Fruit fly (Drosophila melanogaster) whole organism, pupa: ENCODE results near the gene RpL22.

Source experiments
- CG10348 ChIP-seq: fragments of 200-800 bp; sonication (Bioruptor generic); IDR thresholded peaks from 2 replicates; pipeline ENCODE4 v1.3.6; 2022; ENCODE audit warnings: missing biosample characterization, missing genetic modification characterization
- CG12605 ChIP-seq: fragments of 200-800 bp; sonication (Bioruptor generic); IDR thresholded peaks from 2 replicates; pipeline ENCODE4 v1.3.6; 2022; ENCODE audit warnings: missing biosample characterization, missing genetic modification characterization
- CG13204 ChIP-seq: fragments of 200-800 bp; sonication (Bioruptor generic); optimal IDR thresholded peaks from 2 replicates; lab custom pipeline; 2018; ENCODE audit warnings: missing biosample characterization, mild to moderate bottlenecking, missing genetic modification characterization, moderate library complexity
- CG14655 ChIP-seq: fragments of 200-800 bp; sonication (Bioruptor generic); optimal IDR thresholded peaks from 3 replicates; lab custom pipeline; 2017; ENCODE audit warnings: mild to moderate bottlenecking, missing biosample characterization, missing genetic modification reagents, missing genetic modification characterization
- CG15710 ChIP-seq: fragments of 200-800 bp; sonication (Bioruptor generic); optimal IDR thresholded peaks from 2 replicates; lab custom pipeline; 2018; ENCODE audit warnings: missing biosample characterization, mild to moderate bottlenecking, missing genetic modification characterization, moderate library complexity
- CG17806 ChIP-seq: fragments of 200-800 bp; sonication (Bioruptor generic); optimal IDR thresholded peaks from 2 replicates; lab custom pipeline; 2018; ENCODE audit warnings: missing biosample characterization, mild to moderate bottlenecking, missing genetic modification characterization, moderate library complexity
- CG32121 ChIP-seq: fragments of 200-800 bp; sonication (Bioruptor generic); IDR thresholded peaks from 2 replicates; pipeline ENCODE4 v1.3.6; 2022; ENCODE audit warnings: missing biosample characterization, missing genetic modification characterization
- CG34367 ChIP-seq: fragments of 200-800 bp; sonication (Bioruptor generic); optimal IDR thresholded peaks from 2 replicates; lab custom pipeline; 2018; ENCODE audit warnings: missing biosample characterization, mild to moderate bottlenecking, missing genetic modification characterization
- CG4496 ChIP-seq: fragments of 200-800 bp; sonication (Bioruptor generic); IDR thresholded peaks from 3 replicates; pipeline ENCODE4 v1.3.6; 2022; ENCODE audit warnings: missing biosample characterization, missing genetic modification characterization
- CG8159 ChIP-seq: fragments of 200-800 bp; sonication (Bioruptor generic); optimal IDR thresholded peaks from 3 replicates; lab custom pipeline; 2018; ENCODE audit warnings: missing biosample characterization, mild to moderate bottlenecking, missing genetic modification characterization, moderate library complexity
- CG8301 ChIP-seq: fragments of 200-800 bp; sonication (Bioruptor generic); optimal IDR thresholded peaks from 2 replicates; lab custom pipeline; 2018; ENCODE audit warnings: missing biosample characterization, mild to moderate bottlenecking, missing genetic modification characterization
- CG9948 ChIP-seq: fragments of 200-800 bp; sonication (Bioruptor generic); optimal IDR thresholded peaks from 2 replicates; lab custom pipeline; 2018; ENCODE audit warnings: missing biosample characterization, mild to moderate bottlenecking, missing genetic modification characterization, moderate library complexity
- D1 ChIP-seq: fragments of 200-800 bp; sonication (Bioruptor generic); optimal IDR thresholded peaks from 2 replicates; lab custom pipeline; 2018; ENCODE audit warnings: missing biosample characterization, mild to moderate bottlenecking, missing genetic modification characterization, moderate library complexity
- EcR ChIP-seq: fragments of 200-800 bp; sonication (Bioruptor generic); optimal IDR thresholded peaks from 3 replicates; lab custom pipeline; 2019; ENCODE audit warnings: missing biosample characterization, missing genetic modification characterization, mild to moderate bottlenecking, moderate library complexity, missing genetic modification reagents
- Ets98B ChIP-seq: fragments of 200-800 bp; sonication (Bioruptor generic); IDR thresholded peaks from 2 replicates; pipeline ENCODE4 v1.3.6; 2022; ENCODE audit warnings: missing biosample characterization, missing genetic modification characterization
- Pif1A ChIP-seq: fragments of 200-800 bp; sonication (Bioruptor generic); optimal IDR thresholded peaks from 3 replicates; lab custom pipeline; 2016; ENCODE audit warnings: missing biosample characterization, missing genetic modification characterization
- Pif1B ChIP-seq: fragments of 200-800 bp; sonication (Bioruptor generic); optimal IDR thresholded peaks from 3 replicates; lab custom pipeline; 2016; ENCODE audit warnings: missing biosample characterization, missing genetic modification characterization
- Snoo ChIP-seq: fragments of 200-800 bp; sonication (Bioruptor generic); optimal IDR thresholded peaks from 3 replicates; lab custom pipeline; 2017; ENCODE audit warnings: missing biosample characterization, mild to moderate bottlenecking, missing genetic modification characterization, inconsistent platforms
- fd96Ca ChIP-seq: fragments of 200-800 bp; sonication (Bioruptor generic); IDR thresholded peaks from 3 replicates; pipeline ENCODE4 v1.3.6; 2022; ENCODE audit warnings: missing biosample characterization, missing genetic modification characterization
- gl ChIP-seq: fragments of 200-800 bp; sonication (Bioruptor generic); optimal IDR thresholded peaks from 2 replicates; lab custom pipeline; 2018; ENCODE audit warnings: missing biosample characterization, mild to moderate bottlenecking, missing genetic modification characterization
- rn ChIP-seq: fragments of 200-800 bp; sonication (Bioruptor generic); IDR thresholded peaks from 2 replicates; pipeline ENCODE4 v1.3.6; 2022; ENCODE audit warnings: missing biosample characterization, missing genetic modification characterization

Gene RpL22

DNA sequence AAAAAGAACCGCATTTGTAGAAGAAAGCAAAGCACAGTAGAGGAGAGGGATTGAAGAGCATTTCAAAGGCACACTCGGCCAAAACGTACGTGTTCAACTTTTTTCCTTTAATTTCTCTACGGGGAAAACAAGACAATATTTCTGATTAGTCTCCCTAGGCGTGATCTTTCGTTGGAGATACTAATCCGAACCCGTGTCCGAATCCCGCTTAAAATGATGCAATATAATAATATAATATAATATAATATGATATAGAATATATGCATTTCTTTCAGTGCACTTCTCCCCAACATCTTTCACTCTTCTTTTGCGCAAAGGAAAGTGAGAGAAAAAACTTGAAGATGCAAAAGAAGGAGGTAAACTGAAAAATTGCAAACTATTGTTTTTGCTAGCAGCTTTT lies 40.4 kb downstream of the RpL22 start:
- TF ChIP-seq CG4496 (GFP tag; lab: Robert Waterston, UW) (0 out of 3 replicates have a peak, but pooled peaks have one; percentile 59), CG8159 (tag; lab: Kevin White, UChicago) (no peak), CG34367 (tag; lab: Kevin White, UChicago) (no peak), EcR (GFP tag; lab: Kevin White, UChicago) (no peak), CG9948 (tag; lab: Kevin White, UChicago) (peak; percentile 47), CG17806 (tag; lab: Kevin White, UChicago) (peak; percentile 33), CG10348 (no peak), CG14655 (peak; percentile 84), D1 (no peak), fd96Ca (peak; percentile 66), Pif1B (peak; percentile 45), Pif1A (peak; percentile 10), CG15710 (tag; lab: Kevin White, UChicago) (no peak), CG8301 (tag; lab: Kevin White, UChicago) (peak; percentile 77)

DNA sequence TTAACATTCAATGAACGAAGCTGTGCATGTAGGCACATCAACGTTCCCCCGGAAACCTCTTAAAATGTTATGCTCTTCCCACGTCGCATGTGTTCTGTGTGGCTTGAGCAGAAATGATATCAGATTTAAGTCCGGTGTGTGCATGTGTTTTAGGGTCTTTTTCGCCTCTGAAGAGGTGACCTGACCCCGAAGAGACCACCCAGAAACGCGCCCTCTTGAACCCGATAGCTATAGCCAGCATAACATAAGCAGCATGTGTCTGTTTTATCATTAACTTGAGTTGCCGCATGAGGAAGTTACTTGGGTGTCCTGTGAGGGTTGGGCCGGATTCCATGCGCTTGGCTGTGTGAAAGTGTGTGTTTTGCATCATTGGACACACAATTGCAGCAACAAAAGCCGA lies 46.0 kb downstream of the RpL22 start:
- TF ChIP-seq D1 (no peak), CG12605 (GFP tag; lab: Robert Waterston, UW) (no peak), CG13204 (no peak), CG14655 (no peak), EcR (GFP tag; lab: Kevin White, UChicago) (no peak), CG4496 (GFP tag; lab: Robert Waterston, UW) (no peak), Pif1A (no peak), CG8301 (tag; lab: Kevin White, UChicago) (no peak), CG10348 (no peak), Pif1B (no peak), gl (no peak), CG9948 (tag; lab: Kevin White, UChicago) (no peak), CG15710 (tag; lab: Kevin White, UChicago) (no peak), CG32121 (no peak), rn (GFP tag; lab: Robert Waterston, UW) (no peak), Snoo (tag; lab: Kevin White, UChicago) (no peak), CG8159 (tag; lab: Kevin White, UChicago) (no peak)

DNA sequence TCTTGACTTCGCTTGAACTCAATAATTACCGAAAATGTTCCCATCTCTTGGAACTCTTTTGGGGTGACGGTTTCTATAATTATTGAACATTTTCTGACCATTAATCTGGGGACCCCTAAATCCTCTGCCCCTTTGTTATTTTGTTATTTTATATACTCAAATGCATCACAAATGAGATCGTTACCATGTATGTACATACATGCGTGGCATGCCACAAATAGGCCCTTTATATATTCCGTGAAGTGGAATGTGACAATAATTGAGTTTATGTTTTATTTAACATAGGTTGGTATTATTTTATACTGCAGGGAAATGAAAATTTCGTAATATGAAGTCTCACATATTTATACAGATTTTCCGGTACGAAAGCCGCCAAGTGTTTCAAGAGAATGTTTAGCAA lies 47.0 kb downstream of the RpL22 start:
- no peak for TF ChIP-seq Snoo (tag; lab: Kevin White, UChicago)
- TF ChIP-seq CG12605 (GFP tag; lab: Robert Waterston, UW): no peak
- TF ChIP-seq CG8301 (tag; lab: Kevin White, UChicago): no peak
- no peak for TF ChIP-seq CG17806 (tag; lab: Kevin White, UChicago)
- no peak for TF ChIP-seq CG32121
- TF ChIP-seq Ets98B (GFP tag; lab: Robert Waterston, UW): no peak
- no peak for TF ChIP-seq EcR (GFP tag; lab: Kevin White, UChicago)
- TF ChIP-seq Pif1A: no peak

DNA sequence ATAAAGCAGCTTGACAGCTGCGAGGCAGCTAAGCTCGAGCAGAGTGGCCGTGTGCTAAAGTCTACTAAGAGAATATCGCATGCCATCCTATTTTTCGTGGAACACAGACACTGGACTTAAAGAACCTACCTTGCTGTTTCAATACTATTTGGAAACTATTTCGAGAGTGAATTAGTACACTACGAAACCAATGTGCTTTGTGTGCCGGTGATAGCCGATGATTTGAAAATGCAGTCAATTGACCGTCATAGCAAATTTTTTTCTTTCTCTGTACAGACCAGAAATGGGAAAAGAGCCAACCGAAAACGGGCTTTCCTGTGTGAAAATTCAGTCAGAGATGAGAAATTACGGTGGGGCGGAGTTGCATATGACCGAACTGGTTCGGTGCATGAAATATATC lies 49.5 kb downstream of the RpL22 start:
- peak; percentile 72 for TF ChIP-seq CG4496 (GFP tag; lab: Robert Waterston, UW)
- TF ChIP-seq fd96Ca: peak; percentile 70; the same call in 2 of the 3 replicates
- TF ChIP-seq CG8301 (tag; lab: Kevin White, UChicago): peak; percentile 71
- no peak for TF ChIP-seq Snoo (tag; lab: Kevin White, UChicago)
- TF ChIP-seq EcR (GFP tag; lab: Kevin White, UChicago): no peak
- no peak for TF ChIP-seq gl
- no peak for TF ChIP-seq CG10348
- no peak for TF ChIP-seq D1
- 0 out of 2 replicates have a peak, but pooled peaks have one; percentile 34 for TF ChIP-seq rn (GFP tag; lab: Robert Waterston, UW)
- no peak for TF ChIP-seq CG34367 (tag; lab: Kevin White, UChicago)
- peak; percentile 8 for TF ChIP-seq Pif1B
- TF ChIP-seq CG17806 (tag; lab: Kevin White, UChicago): no peak
- TF ChIP-seq CG15710 (tag; lab: Kevin White, UChicago): no peak
- TF ChIP-seq CG9948 (tag; lab: Kevin White, UChicago): no peak
- peak; percentile 59 for TF ChIP-seq Ets98B (GFP tag; lab: Robert Waterston, UW)
- TF ChIP-seq CG14655: peak; percentile 63
- TF ChIP-seq CG12605 (GFP tag; lab: Robert Waterston, UW): no peak
- no peak for TF ChIP-seq CG8159 (tag; lab: Kevin White, UChicago)
- TF ChIP-seq Pif1A: no peak

DNA sequence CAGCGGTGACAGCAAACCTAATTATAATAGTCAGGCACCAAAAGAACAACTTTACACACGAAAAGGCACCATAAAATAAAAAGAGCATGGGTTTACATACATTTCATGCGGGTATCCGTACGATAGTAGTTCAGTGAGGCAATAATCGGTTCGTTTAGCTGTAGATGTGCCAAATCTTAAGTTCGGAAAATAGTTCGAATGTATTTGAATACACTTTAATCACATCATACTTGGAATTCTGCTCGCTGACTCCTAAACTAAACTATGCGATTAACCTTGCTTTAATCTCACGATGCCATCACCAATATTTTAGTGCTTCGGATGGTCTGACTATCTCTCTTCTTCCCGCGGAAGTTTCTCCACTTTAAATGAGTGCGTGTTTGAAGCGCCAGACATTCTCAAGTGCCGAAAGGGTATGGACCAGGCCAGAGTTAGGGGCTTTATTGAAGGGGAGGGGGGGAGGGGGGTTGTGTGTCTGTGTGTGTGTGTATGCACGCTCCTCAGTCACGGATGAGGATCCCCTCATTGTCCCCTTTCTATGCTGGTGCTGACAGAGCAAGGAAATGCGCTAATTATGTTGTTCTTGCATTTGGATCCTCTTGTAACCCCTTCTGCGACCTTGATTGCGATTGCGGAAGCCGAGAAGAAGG lies 51.6 kb downstream of the RpL22 start:
- TF ChIP-seq CG17806 (tag; lab: Kevin White, UChicago): no peak
- peak; percentile 8 for TF ChIP-seq CG8159 (tag; lab: Kevin White, UChicago)
- TF ChIP-seq CG15710 (tag; lab: Kevin White, UChicago): no peak
- no peak for TF ChIP-seq CG32121
- TF ChIP-seq CG8301 (tag; lab: Kevin White, UChicago): peak; percentile 10
- 0 out of 2 replicates have a peak, but pooled peaks have one; percentile 25 for TF ChIP-seq Ets98B (GFP tag; lab: Robert Waterston, UW)
- peak; percentile 37 for TF ChIP-seq CG14655
- peak; percentile 31; the same call in 1 of the 3 replicates for TF ChIP-seq fd96Ca
- TF ChIP-seq, all 21 proteins: peak for 5
